Fruit fly (Drosophila melanogaster): ENCODE data around the gene IKKbeta.

Gene IKKbeta

dm6 chr3R:15998972-15999721, 50.1 kb downstream of the IKKbeta start:
- TF ChIP-seq CTCF (optimal IDR thresholded peaks at IDR 0.05) (no peak), CG8478 (optimal IDR thresholded peaks at IDR 0.05) (no peak)
